Fruit fly (Drosophila melanogaster) whole organism, embryonic: Measurements from ENCODE around the gene Eip93F.

Source experiments
- Ada2b ChIP-seq: fragments of 200-800 bp; sonication (Bioruptor generic); IDR thresholded peaks from 2 replicates; pipeline ENCODE4 v1.3.6; 2022; ENCODE audit warnings: missing biosample characterization, missing genetic modification characterization
- Awh ChIP-seq: fragments of 200-800 bp; sonication (Bioruptor generic); IDR thresholded peaks from 2 replicates; pipeline ENCODE4, ENCODE4 v1.3.6; 2022; ENCODE audit warnings: missing biosample characterization, missing genetic modification characterization
- CG11247 ChIP-seq: fragments of 200-800 bp; sonication (Bioruptor generic); IDR thresholded peaks from 2 replicates; pipeline ENCODE4 v1.3.6; 2022; ENCODE audit warnings: missing biosample characterization, missing genetic modification characterization
- CG12071 ChIP-seq: fragments of 200-800 bp; sonication (Bioruptor generic); optimal IDR thresholded peaks from 3 replicates; lab custom pipeline; 2018; ENCODE audit warnings: missing biosample characterization, mild to moderate bottlenecking, missing genetic modification characterization
- CG1233 ChIP-seq: fragments of 200-800 bp; sonication (Bioruptor generic); optimal IDR thresholded peaks from 4 replicates; lab custom pipeline; 2018; ENCODE audit warnings: missing biosample characterization, mild to moderate bottlenecking, missing genetic modification characterization
- CG15479 ChIP-seq: fragments of 200-800 bp; sonication (Bioruptor generic); optimal IDR thresholded peaks from 3 replicates; lab custom pipeline; 2019; ENCODE audit warnings: missing biosample characterization, mild to moderate bottlenecking, missing genetic modification characterization, moderate library complexity
- CG2120 ChIP-seq: fragments of 200-800 bp; sonication (Bioruptor generic); optimal IDR thresholded peaks from 3 replicates; lab custom pipeline; 2016; ENCODE audit warnings: missing biosample characterization, missing genetic modification characterization
- CG2199 ChIP-seq: fragments of 200-800 bp; sonication (Bioruptor generic); IDR thresholded peaks from 3 replicates; pipeline ENCODE4 v1.3.6; 2022; ENCODE audit warnings: missing biosample characterization, missing genetic modification characterization
- CG30020 ChIP-seq: fragments of 200-800 bp; optimal IDR thresholded peaks from 2 replicates; lab custom pipeline; 2019; ENCODE audit warnings: missing biosample characterization, mild to moderate bottlenecking, missing genetic modification characterization, moderate library complexity
- CG3065 ChIP-seq: fragments of 200-800 bp; sonication (Bioruptor generic); optimal IDR thresholded peaks from 2 replicates; lab custom pipeline; 2016; ENCODE audit warnings: missing biosample characterization, missing genetic modification characterization
- CG31365 ChIP-seq: fragments of 200-800 bp; sonication (Bioruptor generic); optimal IDR thresholded peaks from 2 replicates; lab custom pipeline; 2018; ENCODE audit warnings: missing biosample characterization, mild to moderate bottlenecking, missing genetic modification characterization
- CG3163 ChIP-seq: fragments of 200-800 bp; sonication (Bioruptor generic); optimal IDR thresholded peaks from 3 replicates; lab custom pipeline; 2016; ENCODE audit warnings: missing biosample characterization, missing genetic modification characterization
- CG32532 ChIP-seq: fragments of 200-800 bp; sonication (Bioruptor generic); IDR thresholded peaks from 2 replicates; pipeline ENCODE4 v1.3.6; 2022; ENCODE audit warnings: missing biosample characterization, missing genetic modification characterization
- CG3281 ChIP-seq: fragments of 200-800 bp; sonication (Bioruptor generic); optimal IDR thresholded peaks from 3 replicates; lab custom pipeline; 2017; ENCODE audit warnings: missing biosample characterization, mild to moderate bottlenecking, missing genetic modification characterization
- CG4360 ChIP-seq: fragments of 200-800 bp; sonication (Bioruptor generic); IDR thresholded peaks from 2 replicates; pipeline ENCODE4 v1.3.6; 2022; ENCODE audit warnings: missing biosample characterization, missing genetic modification characterization
- CG43689 ChIP-seq: fragments of 200-800 bp; sonication (Bioruptor generic); IDR thresholded peaks from 2 replicates; pipeline ENCODE4 v1.3.6; 2022; ENCODE audit warnings: missing biosample characterization, missing genetic modification characterization
- CG9609 ChIP-seq: fragments of 200-800 bp; sonication (Bioruptor generic); optimal IDR thresholded peaks from 3 replicates; lab custom pipeline; 2016; ENCODE audit warnings: missing biosample characterization, missing genetic modification characterization
- CG9727 ChIP-seq: fragments of 200-800 bp; sonication (Bioruptor generic); optimal IDR thresholded peaks from 3 replicates; lab custom pipeline; 2017; ENCODE audit warnings: missing biosample characterization, mild to moderate bottlenecking, missing genetic modification characterization
- Camta ChIP-seq: fragments of 200-800 bp; sonication (Bioruptor generic); optimal IDR thresholded peaks from 2 replicates; lab custom pipeline; 2016; ENCODE audit warnings: missing biosample characterization, missing genetic modification characterization
- Dip3 ChIP-seq: fragments of 200-800 bp; sonication (Bioruptor generic); optimal IDR thresholded peaks from 3 replicates; lab custom pipeline; 2016; ENCODE audit warnings: missing biosample characterization, missing genetic modification characterization
- Dref ChIP-seq: fragments of 200-800 bp; sonication (Bioruptor generic); IDR thresholded peaks from 2 replicates; pipeline ENCODE4 v1.3.6; 2022; ENCODE audit warnings: missing biosample characterization, missing genetic modification characterization
- ERR ChIP-seq: fragments of 200-800 bp; sonication (Bioruptor generic); optimal IDR thresholded peaks from 2 replicates; lab custom pipeline; 2016; ENCODE audit warnings: missing biosample characterization, missing genetic modification characterization
- Hr3 ChIP-seq: fragments of 200-800 bp; sonication (Bioruptor generic); optimal IDR thresholded peaks from 3 replicates; lab custom pipeline; 2016; ENCODE audit warnings: missing biosample characterization, missing genetic modification characterization
- Hr51 ChIP-seq, 2 experiments: fragments of 200-800 bp; sonication (Bioruptor generic); optimal IDR thresholded peaks; 2 replicates in 1 of 2; 3 replicates in 1 of 2; lab custom pipeline; 2016 to 2018; ENCODE audit warnings: missing biosample characterization in 2 of 2, missing genetic modification characterization in 2 of 2, mild to moderate bottlenecking in 1 of 2, moderate library complexity in 1 of 2
- Kr ChIP-seq: fragments of 200-800 bp; sonication (Bioruptor generic); optimal IDR thresholded peaks from 2 replicates; lab custom pipeline; 2017; ENCODE audit warnings: missing biosample characterization, mild to moderate bottlenecking, missing genetic modification characterization
- MBD-R2 ChIP-seq: fragments of 200-800 bp; sonication (Bioruptor generic); IDR thresholded peaks from 2 replicates; pipeline ENCODE4 v1.3.6; 2022; ENCODE audit warnings: missing biosample characterization, missing genetic modification characterization
- Med ChIP-seq: fragments of 200-800 bp; sonication (Bioruptor generic); peaks from one replicate; lab custom pipeline; 2016; ENCODE audit warnings: missing biosample characterization, missing genetic modification characterization, mild to moderate bottlenecking, inconsistent platforms, moderate library complexity
- Optix ChIP-seq: fragments of 200-800 bp; sonication (Bioruptor generic); IDR thresholded peaks from 3 replicates; pipeline ENCODE4 v1.3.6; 2022; ENCODE audit warnings: missing biosample characterization, missing genetic modification characterization
- PHDP ChIP-seq: fragments of 200-800 bp; sonication (Bioruptor generic); optimal IDR thresholded peaks from 3 replicates; lab custom pipeline; 2018; ENCODE audit warnings: missing biosample characterization, mild to moderate bottlenecking, missing genetic modification characterization, moderate library complexity
- Taf1 ChIP-seq: fragments of 200-800 bp; sonication (Bioruptor generic); IDR thresholded peaks from 2 replicates; pipeline ENCODE4 v1.3.6; 2022; ENCODE audit warnings: missing biosample characterization, missing genetic modification characterization
- amos ChIP-seq: fragments of 200-800 bp; sonication (Bioruptor generic); IDR thresholded peaks from 2 replicates; pipeline ENCODE4 v1.3.6; 2022; ENCODE audit warnings: missing biosample characterization, missing genetic modification characterization; ENCODE audit not compliant: partially characterized antibody
- btn ChIP-seq: fragments of 200-800 bp; sonication (Bioruptor generic); optimal IDR thresholded peaks from 2 replicates; lab custom pipeline; 2016; ENCODE audit warnings: missing biosample characterization, missing genetic modification characterization
- cas ChIP-seq: fragments of 200-800 bp; sonication (Bioruptor generic); IDR thresholded peaks from 2 replicates; pipeline ENCODE4 v1.3.6; 2022; ENCODE audit warnings: missing biosample characterization, missing genetic modification characterization
- ci ChIP-seq: fragments of 200-800 bp; sonication (Bioruptor generic); IDR thresholded peaks from 3 replicates; pipeline ENCODE4 v1.3.6; 2022; ENCODE audit warnings: missing biosample characterization, missing genetic modification characterization
- da ChIP-seq: fragments of 200-800 bp; sonication (Bioruptor generic); optimal IDR thresholded peaks from 2 replicates; lab custom pipeline; 2016; ENCODE audit warnings: missing biosample characterization, missing genetic modification characterization
- dimm ChIP-seq: fragments of 200-800 bp; sonication (Bioruptor generic); IDR thresholded peaks from 2 replicates; pipeline ENCODE4 v1.3.6; 2022; ENCODE audit warnings: missing biosample characterization, missing genetic modification characterization
- fu2 ChIP-seq: fragments of 200-800 bp; sonication (Bioruptor generic); optimal IDR thresholded peaks from 2 replicates; lab custom pipeline; 2016; ENCODE audit warnings: missing biosample characterization, missing genetic modification characterization
- ind ChIP-seq: fragments of 200-800 bp; sonication (Bioruptor generic); optimal IDR thresholded peaks from 3 replicates; lab custom pipeline; 2016; ENCODE audit warnings: missing biosample characterization, missing genetic modification characterization
- kni ChIP-seq: fragments of 200-800 bp; sonication (Bioruptor generic); optimal IDR thresholded peaks from 3 replicates; lab custom pipeline; 2017; ENCODE audit warnings: mild to moderate bottlenecking, missing biosample characterization, missing genetic modification reagents, missing genetic modification characterization
- pros ChIP-seq: fragments of 200-800 bp; sonication (Bioruptor generic); optimal IDR thresholded peaks from 3 replicates; lab custom pipeline; 2019; ENCODE audit warnings: missing biosample characterization, mild to moderate bottlenecking, missing genetic modification characterization, moderate library complexity
- sd ChIP-seq: fragments of 200-800 bp; sonication (Bioruptor generic); optimal IDR thresholded peaks from 3 replicates; lab custom pipeline; 2018; ENCODE audit warnings: missing biosample characterization, mild to moderate bottlenecking, missing genetic modification characterization, moderate library complexity
- sens ChIP-seq: fragments of 200-800 bp; sonication (Bioruptor generic); peaks from one replicate; lab custom pipeline; 2016; ENCODE audit warnings: missing biosample characterization, missing genetic modification characterization
- so ChIP-seq: fragments of 200-800 bp; sonication (Bioruptor generic); IDR thresholded peaks from 3 replicates; pipeline ENCODE4 v1.3.6; 2022; ENCODE audit warnings: missing biosample characterization, missing genetic modification characterization
- sqz ChIP-seq: fragments of 200-800 bp; sonication (Bioruptor generic); optimal IDR thresholded peaks from 3 replicates; lab custom pipeline; 2018; ENCODE audit warnings: missing biosample characterization, mild to moderate bottlenecking, missing genetic modification characterization
- stc ChIP-seq: fragments of 200-800 bp; sonication (Bioruptor generic); IDR thresholded peaks from 2 replicates; pipeline ENCODE4 v1.3.6; 2022; ENCODE audit warnings: missing biosample characterization, missing genetic modification characterization
- stwl ChIP-seq: fragments of 200-800 bp; sonication (Bioruptor generic); optimal IDR thresholded peaks from 3 replicates; lab custom pipeline; 2018; ENCODE audit warnings: missing biosample characterization, mild to moderate bottlenecking, missing genetic modification characterization, moderate library complexity
- tgo ChIP-seq: fragments of 200-800 bp; sonication (Bioruptor generic); IDR thresholded peaks from 3 replicates; pipeline ENCODE4 v1.3.6; 2022; ENCODE audit warnings: missing biosample characterization, missing genetic modification characterization
- trh ChIP-seq: fragments of 200-800 bp; sonication (Bioruptor generic); optimal IDR thresholded peaks from 2 replicates; lab custom pipeline; 2016; ENCODE audit warnings: missing biosample characterization, missing genetic modification characterization
- unc-4 ChIP-seq: fragments of 200-800 bp; sonication (Bioruptor generic); IDR thresholded peaks from 2 replicates; pipeline ENCODE4 v1.3.6; 2022; ENCODE audit warnings: missing biosample characterization, missing genetic modification characterization; ENCODE audit not compliant: partially characterized antibody
- vvl ChIP-seq: fragments of 200-800 bp; sonication (Bioruptor generic); IDR thresholded peaks from 2 replicates; pipeline ENCODE4 v1.3.6; 2022; ENCODE audit warnings: missing biosample characterization, missing genetic modification characterization
- yki ChIP-seq: fragments of >200 bp; optimal IDR thresholded peaks from 3 replicates; lab custom pipeline; 2018
- zen2 ChIP-seq: fragments of 200-800 bp; sonication (Bioruptor generic); IDR thresholded peaks from 3 replicates; pipeline ENCODE4 v1.3.6; 2022; ENCODE audit warnings: missing biosample characterization, missing genetic modification characterization; ENCODE audit not compliant: partially characterized antibody

Eip93F gene

DNA sequence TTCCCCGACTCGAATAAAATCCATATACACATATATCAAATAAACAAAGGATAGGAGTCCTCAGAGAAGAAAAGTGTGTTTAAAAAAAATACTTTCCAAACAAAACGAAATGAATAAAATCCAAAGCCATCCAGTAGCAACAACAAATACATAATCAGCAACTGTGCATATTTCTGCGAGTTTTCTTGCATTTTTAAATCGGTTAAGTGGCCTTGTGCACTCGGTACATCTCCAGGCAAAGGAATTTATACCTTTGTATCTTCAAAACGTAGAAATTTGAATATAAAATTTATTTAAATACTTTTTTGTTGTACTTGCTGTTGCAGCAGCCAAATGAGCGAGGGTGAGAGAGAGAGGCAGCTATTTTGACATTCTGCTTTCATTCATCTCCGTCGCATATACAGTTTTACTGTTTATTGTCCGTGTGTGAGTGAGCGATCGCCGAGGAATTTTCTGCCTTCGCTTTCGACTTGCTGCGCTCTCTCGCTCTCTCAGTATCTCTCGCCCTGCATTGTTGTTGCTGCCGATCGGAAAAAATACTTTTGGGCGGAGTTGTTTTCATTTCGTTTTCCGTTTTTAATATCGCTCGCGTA is 93.5 kb downstream of the Eip93F start (continued):
- no peak for TF ChIP-seq sqz (GFP tag; lab: Kevin White, UChicago)
- TF ChIP-seq vvl (GFP tag; lab: Robert Waterston, UW) = peak; percentile 27; the same call in 1 of the 2 replicates
- TF ChIP-seq Awh = no peak
- no peak for TF ChIP-seq da (GFP tag; lab: Kevin White, UChicago)
- TF ChIP-seq zen2 (GFP tag; lab: Robert Waterston, UW) = peak; percentile 23; the same call in 1 of the 3 replicates
- TF ChIP-seq unc-4 (GFP tag; lab: Robert Waterston, UW) = no peak
- no peak for TF ChIP-seq Hr51 (GFP tag; optimal IDR thresholded peaks at IDR 0.05; lab: Kevin White, UChicago)
- no peak for TF ChIP-seq CG3065
- TF ChIP-seq CG11247 (GFP tag; lab: Robert Waterston, UW) = no peak
- TF ChIP-seq kni = no peak
- TF ChIP-seq MBD-R2 (GFP tag; lab: Robert Waterston, UW) = no peak
- no peak for TF ChIP-seq CG2120
- no peak for TF ChIP-seq fu2
- TF ChIP-seq ci (GFP tag; lab: Robert Waterston, UW) = no peak
- TF ChIP-seq ind (GFP tag; lab: Kevin White, UChicago) = no peak
- TF ChIP-seq Taf1 (GFP tag; lab: Robert Waterston, UW) = no peak
- TF ChIP-seq amos (GFP tag; lab: Robert Waterston, UW) = no peak
- TF ChIP-seq CG15479 (GFP tag; lab: Kevin White, UChicago) = no peak
- peak; percentile 95 for TF ChIP-seq sd (tag; lab: Kevin White, UChicago)
- TF ChIP-seq so (GFP tag; lab: Robert Waterston, UW) = no peak
- no peak for TF ChIP-seq PHDP
- TF ChIP-seq CG2199 (GFP tag; lab: Robert Waterston, UW) = peak; percentile 11; the same call in 1 of the 3 replicates
- no peak for TF ChIP-seq CG1233
- no peak for TF ChIP-seq CG31365 (tag; lab: Kevin White, UChicago)
- TF ChIP-seq CG3281 (GFP tag; lab: Kevin White, UChicago) = no peak
- no peak for TF ChIP-seq CG32532 (GFP tag; lab: Robert Waterston, UW)
- no peak for TF ChIP-seq trh (GFP tag; lab: Kevin White, UChicago)
- TF ChIP-seq CG4360 = peak; percentile 72
- peak; percentile 40 for TF ChIP-seq sens (GFP tag; lab: Kevin White, UChicago)
- peak; percentile 24 for TF ChIP-seq CG3163
- TF ChIP-seq CG43689 = no peak
- no peak for TF ChIP-seq tgo (GFP tag; lab: Robert Waterston, UW)
- TF ChIP-seq CG12071 (GFP tag; lab: Kevin White, UChicago) = no peak
- no peak for TF ChIP-seq CG30020 (tag; lab: Kevin White, UChicago)
- TF ChIP-seq Kr (GFP tag; lab: Kevin White, UChicago) = no peak
- no peak for TF ChIP-seq Optix
- no peak for TF ChIP-seq Ada2b (GFP tag; lab: Robert Waterston, UW)
- no peak for TF ChIP-seq CG9609 (GFP tag; lab: Kevin White, UChicago)
- no peak for TF ChIP-seq ERR
- TF ChIP-seq CG9727 (GFP tag; lab: Kevin White, UChicago) = no peak
- TF ChIP-seq cas = no peak
- peak; percentile 20 for TF ChIP-seq Med (GFP tag; lab: Kevin White, UChicago)
- TF ChIP-seq Dref (GFP tag; lab: Robert Waterston, UW) = no peak
- TF ChIP-seq stc (GFP tag; lab: Robert Waterston, UW) = no peak
- TF ChIP-seq yki (lab: Kevin White, UChicago) = peak; percentile 71
- no peak for TF ChIP-seq pros (GFP tag; lab: Kevin White, UChicago)
- TF ChIP-seq Hr3 (GFP tag; lab: Kevin White, UChicago) = no peak
- no peak for TF ChIP-seq Camta (GFP tag; lab: Kevin White, UChicago)
- no peak for TF ChIP-seq stwl
- no peak for TF ChIP-seq btn (GFP tag; lab: Kevin White, UChicago)
- no peak for TF ChIP-seq dimm
- no peak for TF ChIP-seq Dip3
